Worm (Caenorhabditis elegans) whole organism, L4 larva: ENCODE data around the gene lelo-1.

Experiments
- ceh-82 ChIP-seq: sonication (generic microtip); optimal IDR thresholded peaks from 2 replicates; lab custom pipeline; 2017; ENCODE audit warnings: missing biosample characterization, missing genetic modification characterization
- daf-12 ChIP-seq: fragments of 150-350 bp; optimal IDR thresholded peaks from 2 replicates; lab custom pipeline; 2014; ENCODE audit warnings: missing biosample characterization, missing genetic modification reagents, missing genetic modification characterization
- dmd-8 ChIP-seq: fragments of 200-800 bp; sonication (Bioruptor generic); IDR thresholded peaks from 2 replicates; pipeline ENCODE4 v1.3.6; 2022; ENCODE audit warnings: missing genetic modification characterization, missing compliant biosample characterization
- lin-15B ChIP-seq: fragments of 150-350 bp; sonication (generic microtip); optimal IDR thresholded peaks from 3 replicates; lab custom pipeline; 2014; ENCODE audit warnings: missing biosample characterization, missing genetic modification characterization
- lir-3 ChIP-seq: sonication (generic microtip); optimal IDR thresholded peaks from 2 replicates; lab custom pipeline; 2016; ENCODE audit warnings: mild to moderate bottlenecking, missing genetic modification characterization, missing compliant biosample characterization
- madf-5 ChIP-seq, 2 experiments: fragments of 200-800 bp; sonication (Bioruptor generic); IDR thresholded peaks; 2 replicates each; pipeline ENCODE4 v1.3.6; 2022; ENCODE audit warnings: missing compliant biosample characterization in 2 of 2, missing genetic modification characterization in 2 of 2
- unc-39 ChIP-seq: sonication (generic microtip); optimal IDR thresholded peaks from 2 replicates; lab custom pipeline; 2017; ENCODE audit warnings: missing biosample characterization, missing genetic modification characterization

ce11 chrII:6286865-6287264 lies 40.7 kb downstream of the lelo-1 start, which contains the start of gene F13H8.6:
- TF ChIP-seq ceh-82 (tag; lab: Kevin White, UChicago) (no peak), madf-5 (GFP tag; IDR thresholded peaks at IDR 0.05; lab: Robert Waterston, UW) (no peak), unc-39 (tag; lab: Kevin White, UChicago) (no peak), lir-3 (tag; lab: Kevin White, UChicago) (no peak), daf-12 (no peak), dmd-8 (no peak), lin-15B (no peak)
